Fruit fly (Drosophila melanogaster): ENCODE results near the gene CG32462.

Gene CG32462

DNA sequence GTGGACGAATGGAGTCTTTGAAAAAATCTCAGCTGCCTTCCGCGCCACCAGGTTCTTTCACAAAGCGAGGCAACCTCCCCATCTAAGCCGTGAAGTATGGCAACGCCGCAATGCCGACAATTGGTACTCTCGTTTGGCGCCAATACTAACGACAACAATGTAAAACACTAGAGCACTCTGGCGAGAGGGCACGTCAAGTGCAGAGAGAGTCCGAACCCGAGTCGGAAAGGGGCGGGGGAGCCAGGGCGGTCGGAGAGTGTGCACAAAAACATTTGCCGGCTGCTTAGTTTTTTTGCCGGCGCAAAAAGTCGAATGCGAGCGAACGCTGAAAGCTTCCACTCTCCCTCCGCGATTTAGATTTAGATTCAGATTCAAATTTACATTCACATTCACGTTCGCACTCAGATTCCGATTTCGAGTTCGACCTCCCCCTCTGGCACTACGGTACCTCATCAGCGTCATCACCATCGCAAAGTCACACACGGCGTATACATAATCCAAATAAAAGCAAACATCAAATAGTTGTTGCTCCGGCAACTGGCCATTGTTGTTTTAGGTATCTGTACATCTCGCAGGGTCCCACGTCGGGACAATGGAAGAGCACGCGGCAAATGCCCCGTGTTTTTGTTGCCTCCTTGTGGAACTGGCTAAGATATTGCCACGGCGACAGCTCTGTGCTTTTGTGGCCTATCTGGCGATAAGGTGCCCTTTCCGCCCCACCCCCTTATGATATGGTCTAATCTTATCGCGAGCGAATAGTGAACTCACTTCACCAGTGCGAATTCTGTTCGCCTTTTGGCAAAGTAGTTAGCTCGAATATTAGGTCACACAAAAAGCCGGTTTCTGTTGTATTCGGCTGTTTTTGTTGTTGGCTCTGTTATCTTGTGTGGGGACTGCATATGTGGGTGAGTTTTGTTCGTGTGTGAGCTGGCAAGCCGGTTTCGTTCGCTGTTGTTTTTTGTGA, 15.4 kb downstream of the CG32462 start (continued):
- TF ChIP-seq Sox14 (GFP tag; optimal IDR thresholded peaks at IDR 0.05) (no peak), pdm3 (GFP tag; optimal IDR thresholded peaks at IDR 0.05) (no peak), CG11294 (GFP tag; IDR thresholded peaks at IDR 0.05) (no peak), Met (GFP tag; optimal IDR thresholded peaks at IDR 0.05) (no peak), Eip78C (GFP tag) (peak; percentile 47), topi (GFP tag; optimal IDR thresholded peaks at IDR 0.05) (no peak), CG6276 (GFP tag; optimal IDR thresholded peaks at IDR 0.05) (peak; percentile 40), CG10669 (GFP tag; optimal IDR thresholded peaks at IDR 0.05) (no peak), CG16779 (tag; optimal IDR thresholded peaks at IDR 0.05) (no peak), Hr38 (GFP tag; optimal IDR thresholded peaks at IDR 0.05) (no peak), CG3919 (GFP tag; optimal IDR thresholded peaks at IDR 0.05) (no peak), dsx (GFP tag; optimal IDR thresholded peaks at IDR 0.05; ENCODE audit: poor library complexity, severe bottlenecking) (peak; percentile 66), Sox102F (GFP tag; optimal IDR thresholded peaks at IDR 0.05) (no peak)

dm6 chr3L:22836768-22837167, 16.5 kb downstream of the CG32462 start, which contains the start of the genes CG11226 and CG45428:
CG11226 (plus strand) TSS chr3L:22837068.
CG45428 (minus strand) TSS chr3L:22837070.
- TF ChIP-seq CG3919 (GFP tag; optimal IDR thresholded peaks at IDR 0.05): no peak
- peak; percentile 40 for TF ChIP-seq svp (GFP tag)

DNA sequence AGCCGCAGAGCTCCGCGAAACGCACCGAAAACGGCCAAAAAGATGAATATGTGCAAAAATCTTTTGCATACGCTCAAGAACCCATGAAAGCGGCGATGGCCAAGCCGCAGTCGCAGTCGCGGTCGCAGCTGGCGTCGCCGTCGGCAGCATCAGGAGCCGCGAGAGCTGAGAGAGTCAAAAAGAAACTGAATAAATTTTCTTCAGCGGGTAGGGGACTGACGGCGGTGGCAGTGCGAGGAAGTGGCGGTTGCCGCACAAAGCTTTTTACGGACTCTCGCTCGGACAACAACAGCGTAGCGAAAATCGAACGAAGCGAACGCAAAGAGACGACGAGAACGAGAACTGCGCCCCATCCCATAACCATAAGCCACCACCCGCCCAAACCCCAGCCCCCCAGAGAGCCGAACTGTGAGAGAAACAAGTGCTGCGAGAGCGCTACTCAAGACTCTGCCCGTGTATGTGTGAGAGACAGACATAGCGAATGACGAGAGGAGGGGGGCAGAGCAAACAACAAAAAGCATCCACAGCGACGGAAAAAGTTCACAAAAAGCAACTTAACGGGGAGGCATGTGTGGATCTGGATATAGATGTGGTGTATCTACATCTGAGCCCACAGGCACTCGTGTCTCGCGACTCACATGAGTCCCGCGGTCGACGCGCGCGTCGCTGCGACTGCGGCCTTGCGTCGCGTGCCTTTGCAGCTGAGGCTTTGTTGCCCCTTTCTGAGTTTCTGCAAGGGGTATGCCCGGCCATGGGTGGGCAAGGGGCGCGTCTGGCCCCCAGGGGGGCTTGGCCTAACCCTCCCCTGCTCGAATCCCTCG, 18.0 kb downstream of the CG32462 start, which contains the start of gene jim:
TSS of gene jim (minus strand) at position 51 of the 821 bp plus-strand sequence.
- TF ChIP-seq pdm3 (GFP tag; optimal IDR thresholded peaks at IDR 0.05) (no peak), Eip75B (GFP tag; optimal IDR thresholded peaks at IDR 0.05) (peak; percentile 5), CG6808 (GFP tag; optimal IDR thresholded peaks at IDR 0.05) (peak; percentile 67), svp (GFP tag) (peak; percentile 90), esn (GFP tag; optimal IDR thresholded peaks at IDR 0.05) (peak; percentile 27), fkh (GFP tag; optimal IDR thresholded peaks at IDR 0.05) (peak; percentile 94), Sox15 (GFP tag; optimal IDR thresholded peaks at IDR 0.05) (no peak), CG32006 (GFP tag; optimal IDR thresholded peaks at IDR 0.05) (peak; percentile 56), CG8319 (GFP tag; optimal IDR thresholded peaks at IDR 0.05) (no peak), CG11762 (GFP tag; optimal IDR thresholded peaks at IDR 0.05; ENCODE audit: insufficient read depth) (peak; percentile 38), CG8632 (GFP tag; optimal IDR thresholded peaks at IDR 0.05) (peak; percentile 42), CG10669 (GFP tag; optimal IDR thresholded peaks at IDR 0.05) (peak; percentile 5), net (GFP tag; optimal IDR thresholded peaks at IDR 0.05) (peak; percentile 16), Sox102F (GFP tag; optimal IDR thresholded peaks at IDR 0.05) (peak; percentile 56), CG6854 (GFP tag; optimal IDR thresholded peaks at IDR 0.05) (peak; percentile 68), CG16779 (tag; optimal IDR thresholded peaks at IDR 0.05) (peak; percentile 68), dsx (GFP tag; optimal IDR thresholded peaks at IDR 0.05; ENCODE audit: poor library complexity, severe bottlenecking) (peak; percentile 76), dac (GFP tag; optimal IDR thresholded peaks at IDR 0.05) (peak; percentile 33), CG3032 (tag; optimal IDR thresholded peaks at IDR 0.05) (peak; percentile 37), Lpt (GFP tag; optimal IDR thresholded peaks at IDR 0.05) (peak; percentile 87), acj6 (GFP tag; optimal IDR thresholded peaks at IDR 0.05) (no peak), CG9139 (GFP tag; optimal IDR thresholded peaks at IDR 0.05) (peak; percentile 75), CG6792 (GFP tag; optimal IDR thresholded peaks at IDR 0.05) (peak; percentile 31), Blimp-1 (GFP tag; optimal IDR thresholded peaks at IDR 0.05) (peak; percentile 41), ss (GFP tag; optimal IDR thresholded peaks at IDR 0.05) (peak; percentile 79 to 84), spab (GFP tag; optimal IDR thresholded peaks at IDR 0.05) (peak; percentile 49), eg (GFP tag; IDR thresholded peaks at IDR 0.05) (peak; percentile 62; the same call in 2 of the 3 replicates), salr (GFP tag; optimal IDR thresholded peaks at IDR 0.05) (peak in 1 of 2 experiments; percentile 15), CG3919 (GFP tag; optimal IDR thresholded peaks at IDR 0.05) (peak; percentile 62), Ets96B (tag; optimal IDR thresholded peaks at IDR 0.05) (peak; percentile 44), CG15336 (GFP tag; IDR thresholded peaks at IDR 0.05) (peak; percentile 58), lz (GFP tag; optimal IDR thresholded peaks at IDR 0.05) (peak; percentile 5), CG7368 (GFP tag; optimal IDR thresholded peaks at IDR 0.05) (peak; percentile 51), OdsH (GFP tag; optimal IDR thresholded peaks at IDR 0.05) (no peak), fd85E (GFP tag; optimal IDR thresholded peaks at IDR 0.05) (no peak), Sox14 (GFP tag; optimal IDR thresholded peaks at IDR 0.05) (peak; percentile 35)
